Fruit fly (Drosophila melanogaster) S2 (cell line): ENCODE data around the gene CadN2.

Experiments used
- CG8478 ChIP-seq: fragments of >200 bp; optimal IDR thresholded peaks from 2 replicates; lab custom pipeline; 2018
- CTCF ChIP-seq, 2 experiments: fragments of >200 bp; optimal IDR thresholded peaks; 2 replicates each; lab custom pipeline; 2018

The CadN2 gene

DNA sequence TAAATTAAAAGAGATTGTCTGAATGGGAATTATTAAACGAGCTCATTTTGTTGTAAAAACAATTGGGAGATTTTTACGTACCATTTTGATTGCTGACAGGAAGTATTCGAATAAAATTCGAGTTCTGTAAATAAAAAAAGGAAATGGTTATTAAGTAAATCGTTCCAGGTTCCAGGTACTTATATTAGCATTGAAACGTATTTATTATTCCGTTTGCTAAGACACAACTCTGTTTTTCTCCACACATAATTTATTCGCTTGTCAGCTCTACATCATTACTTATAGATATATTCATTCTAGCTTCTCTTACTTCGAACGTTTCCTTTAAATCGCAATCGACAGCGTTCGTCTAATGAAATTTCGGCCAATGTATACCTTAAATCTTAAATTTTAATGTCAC lies at the start of gene CadN2:
CadN2 (minus strand) TSS at position 101 of the 400 bp plus-strand sequence.
- no peak for TF ChIP-seq CTCF (optimal IDR thresholded peaks at IDR 0.05; lab: Kevin White, UChicago)
- TF ChIP-seq CG8478 (lab: Kevin White, UChicago) = no peak

DNA sequence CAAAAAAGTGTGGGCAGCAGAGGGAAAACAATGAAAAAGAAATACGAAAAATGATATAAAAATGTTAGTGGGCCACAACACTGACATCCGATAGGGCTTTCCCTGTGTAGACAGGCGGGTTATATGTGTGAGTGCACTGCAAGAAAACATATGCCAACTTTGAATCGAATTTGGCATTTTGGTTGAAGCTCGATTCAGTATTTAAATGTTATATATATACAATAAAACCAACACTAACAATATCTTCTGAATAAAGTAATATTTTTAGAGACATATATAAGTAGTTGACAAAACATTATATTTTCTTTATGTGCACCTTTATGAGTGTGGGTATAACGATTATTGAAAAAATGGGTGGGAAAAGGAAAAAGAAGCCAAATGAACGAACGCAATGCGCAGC lies 46.5 kb upstream of the CadN2 start:
- no peak for TF ChIP-seq CG8478 (lab: Kevin White, UChicago)
- TF ChIP-seq CTCF (optimal IDR thresholded peaks at IDR 0.05; lab: Kevin White, UChicago) = no peak

- TF ChIP-seq CG8478 (lab: Kevin White, UChicago) (no peak), CTCF (optimal IDR thresholded peaks at IDR 0.05; lab: Kevin White, UChicago) (no peak)
These were observed 39.9 kb upstream of the CadN2 start, which contains the start of gene CG43271 for dm6 chr2L:17914923-17915322. TSS of gene CG43271 (minus strand) at chr2L:17915023.

DNA sequence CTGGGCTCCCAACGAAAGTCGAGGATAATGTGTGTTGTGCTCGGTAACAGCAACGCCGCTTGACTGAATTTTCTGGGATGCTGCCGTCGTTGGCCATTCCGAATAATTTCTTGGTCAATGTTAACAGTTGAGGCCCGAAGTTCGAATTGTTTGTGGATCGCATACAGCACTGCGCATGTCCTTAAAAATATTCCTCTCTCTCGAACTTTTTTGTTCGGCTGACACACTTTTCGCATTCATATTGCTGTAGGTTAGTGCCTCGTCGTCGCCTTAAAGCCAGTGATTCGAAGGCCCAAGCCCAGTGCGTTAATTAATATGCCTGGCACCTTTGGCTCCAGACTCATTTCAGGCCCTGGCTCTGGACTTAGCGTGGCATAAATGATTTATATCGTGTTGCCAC lies 28.0 kb upstream of the CadN2 start:
- no peak for TF ChIP-seq CG8478 (lab: Kevin White, UChicago)
- no peak for TF ChIP-seq CTCF (optimal IDR thresholded peaks at IDR 0.05; lab: Kevin White, UChicago)

- TF ChIP-seq CTCF (optimal IDR thresholded peaks at IDR 0.05; lab: Kevin White, UChicago) = no peak
- no peak for TF ChIP-seq CG8478 (lab: Kevin White, UChicago)
These were observed 62.5 kb downstream of the CadN2 start, which contains the start of gene CG42830 for dm6 chr2L:17812572-17812971. TSS of gene CG42830 (minus strand) at chr2L:17812672.

dm6 chr2L:17803117-17803516 lies 71.9 kb downstream of the CadN2 start:
- TF ChIP-seq CG8478 (lab: Kevin White, UChicago) (no peak), CTCF (optimal IDR thresholded peaks at IDR 0.05; lab: Kevin White, UChicago) (no peak)

DNA sequence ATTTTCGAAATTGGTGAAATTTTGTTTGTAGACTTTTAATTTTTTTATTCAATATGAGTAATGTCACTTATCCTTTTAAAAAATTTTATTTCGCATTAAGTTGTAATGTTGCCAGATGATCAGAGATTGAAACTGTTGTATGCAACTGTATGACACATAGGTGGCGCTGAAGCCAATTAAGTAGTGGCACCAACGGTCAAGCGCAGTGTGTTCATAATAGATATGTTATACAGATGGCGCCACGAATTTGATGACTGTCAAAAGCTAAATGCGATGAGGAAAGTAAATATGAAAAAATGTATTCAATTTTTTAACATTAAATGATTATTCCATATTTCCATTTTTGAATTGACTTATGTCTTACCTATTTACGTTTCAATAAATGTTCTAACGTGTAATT lies 90.4 kb downstream of the CadN2 start:
- peak; percentile 94 to 98 for TF ChIP-seq CTCF (optimal IDR thresholded peaks at IDR 0.05; lab: Kevin White, UChicago)
- no peak for TF ChIP-seq CG8478 (lab: Kevin White, UChicago)

- TF ChIP-seq CG8478 (lab: Kevin White, UChicago) (no peak), CTCF (optimal IDR thresholded peaks at IDR 0.05; lab: Kevin White, UChicago) (no peak)
These were observed 91.6 kb downstream of the CadN2 start for dm6 chr2L:17783477-17783876.

- no peak for TF ChIP-seq CTCF (optimal IDR thresholded peaks at IDR 0.05; lab: Kevin White, UChicago)
- TF ChIP-seq CG8478 (lab: Kevin White, UChicago) = no peak
These were observed 93.1 kb downstream of the CadN2 start for dm6 chr2L:17781948-17782347.

- no peak for TF ChIP-seq CG8478 (lab: Kevin White, UChicago)
- no peak for TF ChIP-seq CTCF (optimal IDR thresholded peaks at IDR 0.05; lab: Kevin White, UChicago)
These were observed 96.7 kb downstream of the CadN2 start, which contains the start of gene CadN for dm6 chr2L:17778287-17778762. TSS of gene CadN (minus strand) at chr2L:17778340.

- TF ChIP-seq CTCF (optimal IDR thresholded peaks at IDR 0.05; lab: Kevin White, UChicago) (no peak), CG8478 (lab: Kevin White, UChicago) (no peak)
These were observed 97.6 kb downstream of the CadN2 start for dm6 chr2L:17777425-17777824.

- TF ChIP-seq CG8478 (lab: Kevin White, UChicago) (no peak), CTCF (optimal IDR thresholded peaks at IDR 0.05; lab: Kevin White, UChicago) (no peak)
These were observed 104.3 kb downstream of the CadN2 start for dm6 chr2L:17770775-17771174.

DNA sequence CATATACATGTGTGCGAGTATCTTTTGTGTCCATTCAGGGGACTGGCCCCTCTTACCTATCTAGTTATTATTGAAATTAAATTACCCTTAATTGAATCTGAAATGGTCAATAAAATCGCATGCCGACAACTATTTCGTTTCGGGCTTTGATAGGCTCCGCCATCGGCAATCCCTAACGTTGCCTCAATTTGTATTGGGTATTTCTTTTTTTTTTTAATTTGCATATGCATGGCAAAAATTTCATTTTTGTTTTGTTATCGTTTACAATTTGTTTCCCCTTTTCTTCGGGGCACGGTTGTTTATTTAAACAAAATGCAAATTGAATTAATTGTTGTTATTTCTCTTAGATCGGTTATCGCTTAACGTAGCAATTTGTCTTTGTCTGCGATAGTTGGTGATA lies 104.9 kb downstream of the CadN2 start:
- no peak for TF ChIP-seq CG8478 (lab: Kevin White, UChicago)
- TF ChIP-seq CTCF (optimal IDR thresholded peaks at IDR 0.05; lab: Kevin White, UChicago) = no peak

dm6 chr2L:17768580-17768979 lies 106.5 kb downstream of the CadN2 start:
- TF ChIP-seq CG8478 (lab: Kevin White, UChicago) (no peak), CTCF (optimal IDR thresholded peaks at IDR 0.05; lab: Kevin White, UChicago) (no peak)

dm6 chr2L:17763173-17763572 lies 111.9 kb downstream of the CadN2 start:
- TF ChIP-seq CTCF (optimal IDR thresholded peaks at IDR 0.05; lab: Kevin White, UChicago) = no peak
- TF ChIP-seq CG8478 (lab: Kevin White, UChicago) = no peak

DNA sequence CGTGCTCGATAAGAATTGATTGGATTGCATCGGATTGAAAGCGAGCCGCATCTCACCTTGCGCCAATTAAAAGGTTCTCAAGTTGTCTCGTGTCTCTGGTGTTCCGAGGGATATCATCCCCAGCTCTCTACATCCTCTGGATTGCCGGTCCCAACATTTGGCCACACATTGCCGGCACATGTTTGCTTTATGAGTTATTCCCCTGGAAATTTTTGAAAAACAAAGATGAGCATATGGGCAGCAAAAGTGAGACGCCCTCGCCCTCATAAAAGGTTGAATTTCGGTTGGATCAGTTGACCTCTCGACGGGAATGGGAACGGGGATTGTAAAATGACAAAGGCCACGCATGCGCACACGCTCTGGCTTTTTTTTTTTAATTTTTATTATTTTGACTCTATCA lies 119.5 kb downstream of the CadN2 start:
- TF ChIP-seq CG8478 (lab: Kevin White, UChicago) = no peak
- no peak for TF ChIP-seq CTCF (optimal IDR thresholded peaks at IDR 0.05; lab: Kevin White, UChicago)
